Worm (Caenorhabditis elegans) whole organism, young adult: ENCODE measurements around the gene M60.4.

Source experiments
- B0261.1 ChIP-seq: sonication (generic microtip); optimal IDR thresholded peaks from 2 replicates; lab custom pipeline; 2016; ENCODE audit warnings: mild to moderate bottlenecking, missing genetic modification characterization, moderate library complexity, missing compliant biosample characterization
- C06A6.2 ChIP-seq: fragments of 200-800 bp; sonication (Bioruptor generic); conservative IDR thresholded peaks from 2 replicates; pipeline ENCODE4 v1.3.6; 2022; ENCODE audit warnings: missing genetic modification characterization, missing compliant biosample characterization
- C17E4.6 ChIP-seq: fragments of 200-800 bp; sonication (Bioruptor generic); IDR thresholded peaks from 2 replicates; pipeline ENCODE4 v1.3.6; 2022; ENCODE audit warnings: missing genetic modification reagents, missing genetic modification characterization, missing compliant biosample characterization
- F22D6.2 ChIP-seq: sonication (generic microtip); optimal IDR thresholded peaks from 2 replicates; lab custom pipeline; 2016; ENCODE audit warnings: mild to moderate bottlenecking, missing genetic modification characterization, missing compliant biosample characterization
- F33H1.4 ChIP-seq: fragments of 200-800 bp; sonication (Bioruptor generic); IDR thresholded peaks from 2 replicates; pipeline ENCODE4 v1.3.6; 2022; ENCODE audit warnings: missing genetic modification reagents, missing genetic modification characterization, missing compliant biosample characterization
- F49E8.2 ChIP-seq: sonication (generic microtip); optimal IDR thresholded peaks from 3 replicates; lab custom pipeline; 2017; ENCODE audit warnings: missing genetic modification characterization, mild to moderate bottlenecking, missing compliant biosample characterization, antibody characterized with exemption, moderate library complexity; ENCODE audit not compliant: insufficient read depth
- F55B11.4 ChIP-seq: sonication (generic microtip); optimal IDR thresholded peaks from 2 replicates; lab custom pipeline; 2016; ENCODE audit warnings: missing compliant biosample characterization, missing genetic modification characterization, borderline replicate concordance; ENCODE audit not compliant: insufficient read depth
- F57A8.1 ChIP-seq: fragments of 200-800 bp; sonication (Bioruptor generic); optimal IDR thresholded peaks from 2 replicates; lab custom pipeline; 2018; ENCODE audit warnings: mild to moderate bottlenecking, missing genetic modification characterization, moderate library complexity, missing compliant biosample characterization
- K11D2.4 ChIP-seq: fragments of 200-800 bp; sonication (Bioruptor generic); IDR thresholded peaks from 2 replicates; pipeline ENCODE4 v1.3.6; 2022; ENCODE audit warnings: missing genetic modification reagents, missing genetic modification characterization, missing compliant biosample characterization
- K12H6.12 ChIP-seq: fragments of 200-800 bp; sonication (Bioruptor generic); optimal IDR thresholded peaks from 2 replicates; lab custom pipeline; 2018; ENCODE audit warnings: mild to moderate bottlenecking, missing genetic modification characterization, missing compliant biosample characterization
- T07F8.4 ChIP-seq: sonication (generic microtip); optimal IDR thresholded peaks from 2 replicates; lab custom pipeline; 2016; ENCODE audit warnings: mild to moderate bottlenecking, missing genetic modification characterization, moderate library complexity, missing compliant biosample characterization
- T26A5.8 ChIP-seq: sonication (generic microtip); optimal IDR thresholded peaks from 2 replicates; lab custom pipeline; 2016; ENCODE audit warnings: missing genetic modification characterization, missing compliant biosample characterization
- ZK185.1 ChIP-seq: sonication (generic microtip); optimal IDR thresholded peaks from 2 replicates; lab custom pipeline; 2016; ENCODE audit warnings: mild to moderate bottlenecking, missing genetic modification characterization, missing compliant biosample characterization; ENCODE audit not compliant: poor library complexity, severe bottlenecking
- akir-1 ChIP-seq: fragments of 200-800 bp; sonication (Bioruptor generic); optimal IDR thresholded peaks from 2 replicates; lab custom pipeline; 2018; ENCODE audit warnings: mild to moderate bottlenecking, missing genetic modification characterization, moderate library complexity, missing compliant biosample characterization
- aptf-3 ChIP-seq: fragments of 200-800 bp; sonication (Bioruptor generic); IDR thresholded peaks from 2 replicates; pipeline ENCODE4 v1.3.6; 2022; ENCODE audit warnings: missing genetic modification characterization, missing compliant biosample characterization
- bed-1 ChIP-seq: fragments of 200-800 bp; sonication (Bioruptor generic); IDR thresholded peaks from 2 replicates; pipeline ENCODE4 v1.3.6; 2022; ENCODE audit warnings: missing genetic modification reagents, missing genetic modification characterization, missing compliant biosample characterization
- cebp-1 ChIP-seq, 2 experiments: fragments of 200-800 bp in 1 of 2; sonication (Bioruptor generic) in 1 of 2; sonication (generic microtip) in 1 of 2; IDR thresholded peaks in 1 of 2; optimal IDR thresholded peaks in 1 of 2; 2 replicates each; pipeline versions ENCODE4 v1.3.6 to Lab custom; 2017 to 2022; ENCODE audit warnings: missing compliant biosample characterization in 2 of 2, missing genetic modification characterization in 2 of 2, mild to moderate bottlenecking in 1 of 2, missing genetic modification reagents in 1 of 2, moderate library complexity in 1 of 2
- ceh-100 ChIP-seq: fragments of 200-800 bp; sonication (Bioruptor generic); IDR thresholded peaks from 2 replicates; pipeline ENCODE4 v1.3.6; 2022; ENCODE audit warnings: missing genetic modification reagents, missing genetic modification characterization, missing compliant biosample characterization
- ceh-79 ChIP-seq: sonication (generic microtip); optimal IDR thresholded peaks from 2 replicates; lab custom pipeline; 2017; ENCODE audit warnings: mild to moderate bottlenecking, missing genetic modification characterization, missing compliant biosample characterization
- dox-1 ChIP-seq: fragments of 200-800 bp; sonication (Bioruptor generic); IDR thresholded peaks from 2 replicates; pipeline ENCODE4 v1.3.6; 2022; ENCODE audit warnings: missing genetic modification reagents, missing genetic modification characterization, missing compliant biosample characterization
- dpff-1 ChIP-seq: sonication (generic microtip); optimal IDR thresholded peaks from 2 replicates; lab custom pipeline; 2017; ENCODE audit warnings: mild to moderate bottlenecking, missing genetic modification characterization, missing compliant biosample characterization
- efl-1 ChIP-seq: fragments of 150-350 bp; optimal IDR thresholded peaks from 2 replicates; lab custom pipeline; 2014; ENCODE audit warnings: missing biosample characterization, missing genetic modification reagents, missing genetic modification characterization
- egrh-3 ChIP-seq: fragments of 200-800 bp; sonication (Bioruptor generic); IDR thresholded peaks from 2 replicates; pipeline ENCODE4 v1.3.6; 2022; ENCODE audit warnings: missing genetic modification reagents, missing genetic modification characterization, missing compliant biosample characterization
- gei-17 ChIP-seq: fragments of 200-800 bp; sonication (Bioruptor generic); optimal IDR thresholded peaks from 2 replicates; lab custom pipeline; 2018; ENCODE audit warnings: mild to moderate bottlenecking, missing genetic modification characterization, missing compliant biosample characterization
- lin-35 ChIP-seq, 3 experiments: fragments of 150-350 bp in 2 of 3; sonication (generic microtip) in 1 of 3; optimal IDR thresholded peaks; 2 replicates each; lab custom pipeline; 2014 to 2018; ENCODE audit warnings: missing biosample characterization in 3 of 3, missing genetic modification characterization in 3 of 3, missing genetic modification reagents in 3 of 3
- madf-6 ChIP-seq: fragments of 200-800 bp; sonication (Bioruptor generic); IDR thresholded peaks from 2 replicates; pipeline ENCODE4 v1.3.6; 2022; ENCODE audit warnings: missing genetic modification reagents, missing genetic modification characterization, missing compliant biosample characterization
- madf-8 ChIP-seq: fragments of 200-800 bp; sonication (Bioruptor generic); conservative IDR thresholded peaks from 2 replicates; pipeline ENCODE4 v1.3.6; 2022; ENCODE audit warnings: missing genetic modification reagents, missing genetic modification characterization, missing compliant biosample characterization
- mes-4 ChIP-seq: sonication (generic microtip); optimal IDR thresholded peaks from 2 replicates; lab custom pipeline; 2016; ENCODE audit warnings: missing genotype, missing genetic modification characterization, missing compliant biosample characterization
- mxl-1 ChIP-seq: sonication (generic microtip); optimal IDR thresholded peaks from 2 replicates; lab custom pipeline; 2016; ENCODE audit warnings: missing genetic modification characterization, missing compliant biosample characterization
- nfya-1 ChIP-seq: sonication (generic microtip); optimal IDR thresholded peaks from 2 replicates; lab custom pipeline; 2017; ENCODE audit warnings: antibody characterized with exemption, missing compliant biosample characterization, missing genetic modification characterization, borderline replicate concordance; ENCODE audit not compliant: insufficient read depth
- nhr-27 ChIP-seq: fragments of 200-800 bp; sonication (Bioruptor generic); optimal IDR thresholded peaks from 2 replicates; lab custom pipeline; 2018; ENCODE audit warnings: mild to moderate bottlenecking, missing genetic modification characterization, moderate library complexity, missing compliant biosample characterization
- nhr-80 ChIP-seq: sonication (generic microtip); optimal IDR thresholded peaks from 2 replicates; lab custom pipeline; 2016; ENCODE audit warnings: missing genetic modification characterization, missing compliant biosample characterization
- pbrm-1 ChIP-seq: fragments of 200-800 bp; sonication (Bioruptor generic); IDR thresholded peaks from 2 replicates; pipeline ENCODE4 v1.3.6; 2022; ENCODE audit warnings: missing genetic modification reagents, missing genetic modification characterization, missing compliant biosample characterization
- pha-4 ChIP-seq: fragments of 150-350 bp; sonication (generic microtip); optimal IDR thresholded peaks from 2 replicates; lab custom pipeline; 2014; ENCODE audit warnings: missing biosample characterization, missing genetic modification reagents, missing genetic modification characterization
- rec-8 ChIP-seq, 2 experiments: sonication (generic microtip); optimal IDR thresholded peaks; 2 replicates each; lab custom pipeline; 2016; ENCODE audit warnings: mild to moderate bottlenecking in 2 of 2, missing genetic modification characterization in 2 of 2, missing genetic modification reagents in 2 of 2, missing genotype in 2 of 2, missing biosample characterization in 1 of 2, missing compliant biosample characterization in 1 of 2, moderate library complexity in 1 of 2
- snpc-1.1 ChIP-seq: sonication (generic microtip); optimal IDR thresholded peaks from 2 replicates; lab custom pipeline; 2017; ENCODE audit warnings: missing genetic modification characterization, mild to moderate bottlenecking, missing compliant biosample characterization, antibody characterized with exemption, moderate library complexity, missing genotype, missing genetic modification reagents; ENCODE audit not compliant: insufficient read depth
- snpc-3.4 ChIP-seq: sonication (generic microtip); optimal IDR thresholded peaks from 2 replicates; lab custom pipeline; 2017; ENCODE audit warnings: missing genetic modification characterization, mild to moderate bottlenecking, missing compliant biosample characterization, antibody characterized with exemption, moderate library complexity, missing genotype, missing genetic modification reagents
- somi-1 ChIP-seq: fragments of 200-800 bp; sonication (Bioruptor generic); optimal IDR thresholded peaks from 2 replicates; lab custom pipeline; 2018; ENCODE audit warnings: mild to moderate bottlenecking, missing genetic modification characterization, missing compliant biosample characterization
- tbx-9 ChIP-seq: sonication (generic microtip); optimal IDR thresholded peaks from 2 replicates; lab custom pipeline; 2016; ENCODE audit warnings: borderline replicate concordance, missing genetic modification characterization, inconsistent platforms, missing compliant biosample characterization
- unc-62 ChIP-seq: fragments of 150-350 bp; optimal IDR thresholded peaks from 2 replicates; lab custom pipeline; 2014; ENCODE audit warnings: missing biosample characterization, missing genetic modification reagents, missing genetic modification characterization
- ztf-26 ChIP-seq: sonication (generic microtip); optimal IDR thresholded peaks from 2 replicates; lab custom pipeline; 2017; ENCODE audit warnings: missing genetic modification characterization, missing compliant biosample characterization
- ztf-3 ChIP-seq: fragments of 200-800 bp; sonication (Bioruptor generic); optimal IDR thresholded peaks from 2 replicates; lab custom pipeline; 2018; ENCODE audit warnings: mild to moderate bottlenecking, missing genetic modification characterization, missing compliant biosample characterization

Gene M60.4

DNA sequence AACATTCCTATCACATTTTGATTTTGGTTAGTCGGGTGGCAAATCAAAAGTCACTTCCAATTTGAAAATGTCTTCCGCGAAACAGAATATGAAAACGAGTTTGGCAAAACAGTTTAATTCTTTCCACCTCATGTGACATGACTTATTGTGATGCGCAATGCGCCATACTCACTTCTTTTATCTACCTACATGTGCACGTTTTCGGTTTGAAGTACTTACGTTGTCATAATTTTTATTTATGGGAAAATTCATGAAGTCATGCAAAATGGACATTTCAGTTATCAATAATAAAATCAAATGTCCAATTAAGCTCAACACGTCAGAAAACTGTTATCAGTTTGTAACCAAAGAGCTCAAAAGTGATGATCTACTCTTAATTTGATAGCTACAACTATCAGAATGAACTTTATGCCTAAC lies 2.5 kb upstream of the M60.4 start:
- TF ChIP-seq nfya-1 (tag; lab: Kevin White, UChicago): no peak
- no peak for TF ChIP-seq F49E8.2 (tag; lab: Kevin White, UChicago)
- no peak for TF ChIP-seq ztf-3 (GFP tag; lab: Kevin White, UChicago)
- TF ChIP-seq efl-1: no peak
- TF ChIP-seq somi-1 (GFP tag; lab: Kevin White, UChicago): no peak
- no peak for TF ChIP-seq akir-1 (GFP tag; lab: Kevin White, UChicago)
- TF ChIP-seq cebp-1 (GFP tag; IDR thresholded peaks at IDR 0.05; lab: Robert Waterston, UW): no peak
- TF ChIP-seq cebp-1 (tag; optimal IDR thresholded peaks at IDR 0.05; lab: Kevin White, UChicago): peak; percentile 11
- TF ChIP-seq K12H6.12: no peak
- TF ChIP-seq nhr-80 (tag; lab: Kevin White, UChicago): peak; percentile 60
- TF ChIP-seq ZK185.1 (tag; lab: Kevin White, UChicago): no peak
- TF ChIP-seq F57A8.1: no peak
- TF ChIP-seq rec-8 (tag; optimal IDR thresholded peaks at IDR 0.05; lab: Kevin White, UChicago): no peak
- TF ChIP-seq mxl-1 (tag; lab: Kevin White, UChicago): no peak
- TF ChIP-seq egrh-3 (GFP tag; lab: Robert Waterston, UW): no peak
- TF ChIP-seq B0261.1: no peak
- no peak for TF ChIP-seq T26A5.8 (tag; lab: Kevin White, UChicago)
- no peak for TF ChIP-seq bed-1
- no peak for TF ChIP-seq C06A6.2 (GFP tag; lab: Robert Waterston, UW)
- TF ChIP-seq F33H1.4 (GFP tag; lab: Robert Waterston, UW): no peak
- no peak for TF ChIP-seq ceh-79
- no peak for TF ChIP-seq madf-8 (GFP tag; lab: Robert Waterston, UW)
- TF ChIP-seq aptf-3 (GFP tag; lab: Robert Waterston, UW): no peak
- TF ChIP-seq unc-62 (GFP tag; lab: Kevin White, UChicago): peak; percentile 6
- no peak for TF ChIP-seq nhr-27 (tag; lab: Kevin White, UChicago)
- TF ChIP-seq K11D2.4 (GFP tag; lab: Robert Waterston, UW): no peak
- no peak for TF ChIP-seq ztf-26 (tag; lab: Kevin White, UChicago)

DNA sequence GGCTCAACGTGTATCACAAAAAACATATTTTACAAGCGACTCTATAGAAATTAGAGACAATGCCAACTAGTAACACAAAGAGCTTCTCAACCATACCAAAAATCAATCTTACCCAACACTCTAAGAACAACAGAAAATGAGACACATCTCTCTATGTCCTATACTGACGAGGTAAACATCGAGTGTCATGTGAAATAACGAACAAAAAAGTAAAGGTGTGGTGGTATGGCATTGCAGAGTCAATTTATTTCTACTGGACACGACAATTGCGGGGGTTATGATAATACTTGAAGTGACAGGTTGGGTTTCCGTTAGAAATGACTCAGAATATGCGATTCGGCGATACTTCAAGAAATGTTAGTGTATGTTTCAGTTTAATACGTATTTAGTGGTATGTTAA lies 401 bp upstream of the M60.4 start:
- no peak for TF ChIP-seq F55B11.4 (tag; lab: Kevin White, UChicago)
- TF ChIP-seq nhr-80 (tag; lab: Kevin White, UChicago): peak; percentile 34
- TF ChIP-seq nfya-1 (tag; lab: Kevin White, UChicago): no peak
- TF ChIP-seq C17E4.6: no peak
- TF ChIP-seq, all 124 proteins: peak for 1

DNA sequence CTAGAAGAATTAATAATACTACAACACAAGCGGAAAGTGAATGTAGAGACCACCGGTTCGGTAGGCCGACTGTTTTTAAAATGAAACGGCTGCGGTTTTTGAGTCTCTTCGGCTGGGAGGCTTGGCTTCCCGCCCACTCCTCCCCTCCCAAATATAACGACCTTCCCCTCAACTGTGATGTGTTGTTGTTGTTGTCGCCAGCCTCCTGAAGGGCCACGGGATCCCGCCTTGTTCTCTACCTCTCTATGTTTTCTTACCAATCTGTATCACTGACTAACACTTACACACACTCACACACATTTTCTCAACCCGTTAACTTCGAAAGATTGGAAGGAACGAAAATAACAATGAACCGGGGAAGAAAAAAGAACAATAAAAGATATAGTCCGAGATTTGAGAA lies 2.6 kb downstream of the M60.4 start:
- TF ChIP-seq snpc-3.4 (tag; lab: Kevin White, UChicago) (no peak), K11D2.4 (GFP tag; lab: Robert Waterston, UW) (0 out of 2 replicates have a peak, but pooled peaks have one; percentile 14)

DNA sequence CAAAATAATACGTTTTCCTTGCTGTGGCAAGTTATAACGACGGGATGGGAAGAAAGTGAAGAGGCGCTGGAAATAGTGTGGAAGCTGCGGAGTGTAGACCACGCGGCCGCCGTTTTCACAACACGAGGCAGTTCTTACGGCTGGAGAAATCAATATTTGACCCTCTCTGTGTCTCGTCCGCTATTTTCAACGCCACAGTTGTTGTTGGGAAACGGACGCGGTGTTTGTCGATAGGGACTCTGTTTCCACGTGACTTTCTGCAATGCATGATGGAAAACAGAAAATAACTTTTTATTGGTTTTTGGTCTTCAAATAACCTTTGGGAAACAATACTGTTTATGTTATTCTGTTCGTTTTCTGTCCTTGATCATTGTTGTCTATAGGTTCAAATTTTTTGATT lies 4.3 kb downstream of the M60.4 start, which contains the start of gene K02A6.3:
K02A6.3 (minus strand) TSS at position 74 of the 400 bp plus-strand sequence.
- TF ChIP-seq pbrm-1 (GFP tag; lab: Robert Waterston, UW) (peak; percentile 60; the same call in 1 of the 2 replicates), dox-1 (GFP tag; lab: Robert Waterston, UW) (peak; percentile 88), nhr-80 (tag; lab: Kevin White, UChicago) (peak; percentile 92), pha-4 (peak; percentile 58), lin-35 (GFP tag; optimal IDR thresholded peaks at IDR 0.05; lab: Kevin White, UChicago) (no peak), F57A8.1 (no peak), ceh-100 (peak; percentile 34; the same call in 1 of the 2 replicates), snpc-1.1 (no peak), somi-1 (GFP tag; lab: Kevin White, UChicago) (peak; percentile 86), dpff-1 (tag; lab: Kevin White, UChicago) (no peak), tbx-9 (tag; lab: Kevin White, UChicago) (no peak), C06A6.2 (GFP tag; lab: Robert Waterston, UW) (peak; percentile 82), gei-17 (GFP tag; lab: Kevin White, UChicago) (peak; percentile 75), T07F8.4 (tag; lab: Kevin White, UChicago) (no peak), mes-4 (tag; lab: Kevin White, UChicago) (no peak), F22D6.2 (tag; lab: Kevin White, UChicago) (peak; percentile 78), aptf-3 (GFP tag; lab: Robert Waterston, UW) (no peak), madf-6 (GFP tag; lab: Robert Waterston, UW) (no peak), bed-1 (no peak)
